Fruit fly (Drosophila melanogaster) whole organism, embryonic: Measurements from ENCODE around the gene Syn1.

Experiments used
- BEAF-32 ChIP-seq: fragments of 200-800 bp; sonication (Bioruptor generic); optimal IDR thresholded peaks from 3 replicates; lab custom pipeline; 2017; ENCODE audit warnings: missing biosample characterization, missing genetic modification characterization, mild to moderate bottlenecking, moderate library complexity, missing genetic modification reagents
- CG33557 ChIP-seq: fragments of 200-800 bp; sonication (Bioruptor generic); optimal IDR thresholded peaks from 2 replicates; lab custom pipeline; 2019; ENCODE audit warnings: missing biosample characterization, mild to moderate bottlenecking, missing genetic modification characterization, moderate library complexity
- Ets65A ChIP-seq: fragments of 200-800 bp; sonication (Bioruptor generic); peaks from one replicate; lab custom pipeline; 2016; ENCODE audit warnings: missing biosample characterization, missing genetic modification characterization
- Lim3 ChIP-seq: fragments of 200-800 bp; sonication (Bioruptor generic); IDR thresholded peaks from 2 replicates; pipeline ENCODE4 v1.3.6; 2022; ENCODE audit warnings: missing biosample characterization, missing genetic modification characterization
- MTF-1 ChIP-seq: fragments of 200-800 bp; sonication (Bioruptor generic); optimal IDR thresholded peaks from 2 replicates; lab custom pipeline; 2018; ENCODE audit warnings: missing biosample characterization, mild to moderate bottlenecking, missing genetic modification characterization, borderline replicate concordance
- Sry-δ ChIP-seq: fragments of 200-800 bp; sonication (Bioruptor generic); optimal IDR thresholded peaks from 2 replicates; lab custom pipeline; 2016; ENCODE audit warnings: missing biosample characterization, missing genetic modification characterization
- Taf1 ChIP-seq: fragments of 200-800 bp; sonication (Bioruptor generic); IDR thresholded peaks from 2 replicates; pipeline ENCODE4 v1.3.6; 2022; ENCODE audit warnings: missing biosample characterization, missing genetic modification characterization
- lov ChIP-seq, 2 experiments: fragments of 200-800 bp in 1 of 2; fragments of >200 bp in 1 of 2; sonication (Bioruptor generic) in 1 of 2; IDR thresholded peaks in 1 of 2; optimal IDR thresholded peaks in 1 of 2; 2 replicates in 1 of 2; 3 replicates in 1 of 2; pipeline versions ENCODE4 v1.3.6 to Lab custom; 2017 to 2022; ENCODE audit warnings: missing biosample characterization in 1 of 2, missing genetic modification characterization in 1 of 2
- nau ChIP-seq: fragments of 200-800 bp; sonication (Bioruptor generic); optimal IDR thresholded peaks from 3 replicates; lab custom pipeline; 2017; ENCODE audit warnings: missing biosample characterization, mild to moderate bottlenecking, missing genetic modification characterization, missing genetic modification reagents
- nerfin-1 ChIP-seq: fragments of 200-800 bp; sonication (Bioruptor generic); optimal IDR thresholded peaks from 3 replicates; lab custom pipeline; 2019; ENCODE audit warnings: missing biosample characterization, mild to moderate bottlenecking, missing genetic modification characterization, moderate library complexity
- wor ChIP-seq: fragments of 200-800 bp; sonication (Bioruptor generic); IDR thresholded peaks from 2 replicates; pipeline ENCODE4 v1.3.6; 2022; ENCODE audit warnings: missing biosample characterization, missing genetic modification characterization

DNA sequence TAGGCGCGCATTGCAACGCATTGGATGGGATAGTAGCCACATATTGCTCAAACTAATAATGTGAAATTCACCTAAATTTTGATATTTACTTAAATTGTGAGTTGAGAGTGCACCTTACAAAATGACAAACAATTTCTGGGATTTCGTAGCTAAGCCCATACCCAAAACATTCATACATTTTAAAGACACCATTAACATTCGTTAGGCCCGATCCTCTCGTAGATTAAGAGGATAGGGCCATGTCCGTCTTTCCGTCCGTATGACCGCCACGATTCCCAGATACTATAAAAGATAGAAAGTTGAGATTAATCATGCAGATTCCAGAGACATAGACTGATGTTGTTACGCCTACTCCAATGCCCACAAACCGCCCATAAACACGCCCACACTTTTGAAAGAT is 43.3 kb upstream of the Syn1 start, which contains the start of gene CG43895:
- TF ChIP-seq Ets65A (GFP tag; lab: Kevin White, UChicago) (no peak), MTF-1 (GFP tag; lab: Kevin White, UChicago) (no peak), Taf1 (GFP tag; lab: Robert Waterston, UW) (no peak), wor (GFP tag; lab: Robert Waterston, UW) (no peak), Sry-δ (GFP tag; lab: Kevin White, UChicago) (no peak), lov (optimal IDR thresholded peaks at IDR 0.05; lab: Kevin White, UChicago) (no peak), lov (GFP tag; IDR thresholded peaks at IDR 0.05; lab: Robert Waterston, UW) (no peak), Lim3 (GFP tag; lab: Robert Waterston, UW) (no peak), BEAF-32 (GFP tag; lab: Kevin White, UChicago) (no peak), nerfin-1 (no peak), CG33557 (GFP tag; lab: Kevin White, UChicago) (no peak), nau (GFP tag; lab: Kevin White, UChicago) (no peak)
